Worm (Caenorhabditis elegans) whole organism, L4 larva: ENCODE data around the gene Y75B8A.33.

Experiments used
- D1046.2 ChIP-seq: fragments of 200-800 bp; sonication (Bioruptor generic); IDR thresholded peaks from 2 replicates; pipeline ENCODE4 v1.3.6; 2022; ENCODE audit warnings: missing genetic modification characterization, missing compliant biosample characterization
- F37D6.2 ChIP-seq: sonication (generic microtip); optimal IDR thresholded peaks from 2 replicates; lab custom pipeline; 2016; ENCODE audit warnings: mild to moderate bottlenecking, missing genetic modification characterization, missing compliant biosample characterization
- F49E8.2 ChIP-seq: sonication (generic microtip); optimal IDR thresholded peaks from 2 replicates; lab custom pipeline; 2016; ENCODE audit warnings: missing compliant biosample characterization, mild to moderate bottlenecking, missing genetic modification characterization, borderline replicate concordance
- R02D3.7 ChIP-seq: fragments of 150-350 bp; sonication (generic microtip); optimal IDR thresholded peaks from 3 replicates; lab custom pipeline; 2014; ENCODE audit warnings: missing biosample characterization, missing genetic modification characterization
- Y5F2A.4 ChIP-seq: fragments of 200-800 bp; sonication (Bioruptor generic); optimal IDR thresholded peaks from 2 replicates; lab custom pipeline; 2018; ENCODE audit warnings: mild to moderate bottlenecking, missing genetic modification characterization, missing compliant biosample characterization
- Y75B8A.6 ChIP-seq: fragments of 200-800 bp; sonication (Bioruptor generic); IDR thresholded peaks from 2 replicates; pipeline ENCODE4 v1.3.6; 2022; ENCODE audit warnings: missing genetic modification reagents, missing genetic modification characterization, missing compliant biosample characterization
- ZK337.2 ChIP-seq: fragments of 200-800 bp; sonication (Bioruptor generic); IDR thresholded peaks from 2 replicates; pipeline ENCODE4 v1.3.6; 2022; ENCODE audit warnings: missing genetic modification reagents, missing genetic modification characterization, missing compliant biosample characterization
- ama-1 ChIP-seq: fragments of 150-350 bp; optimal IDR thresholded peaks from 2 replicates; lab custom pipeline; 2014; ENCODE audit warnings: inconsistent platforms, mixed read lengths
- attf-4 ChIP-seq: sonication (generic microtip); optimal IDR thresholded peaks from 3 replicates; lab custom pipeline; 2017; ENCODE audit warnings: missing biosample characterization, missing genetic modification characterization
- ceh-44 ChIP-seq: fragments of 200-800 bp; sonication (Bioruptor generic); IDR thresholded peaks from 2 replicates; pipeline ENCODE4 v1.3.6; 2022; ENCODE audit warnings: missing genetic modification reagents, missing genetic modification characterization, missing compliant biosample characterization
- ceh-62 ChIP-seq: sonication (generic microtip); optimal IDR thresholded peaks from 2 replicates; lab custom pipeline; 2017; ENCODE audit warnings: missing biosample characterization, missing genetic modification characterization
- cey-2 ChIP-seq: sonication (generic microtip); optimal IDR thresholded peaks from 3 replicates; lab custom pipeline; 2017; ENCODE audit warnings: missing genetic modification characterization, mild to moderate bottlenecking, missing compliant biosample characterization, antibody characterized with exemption, borderline replicate concordance; ENCODE audit not compliant: insufficient read depth
- ctbp-1 ChIP-seq: fragments of 200-800 bp; sonication (Bioruptor generic); IDR thresholded peaks from 2 replicates; pipeline ENCODE4 v1.3.6; 2022; ENCODE audit warnings: missing genetic modification reagents, missing genetic modification characterization, missing compliant biosample characterization
- daf-12 ChIP-seq: fragments of 150-350 bp; optimal IDR thresholded peaks from 2 replicates; lab custom pipeline; 2014; ENCODE audit warnings: missing biosample characterization, missing genetic modification reagents, missing genetic modification characterization
- daf-19 ChIP-seq: fragments of 200-800 bp; sonication (Bioruptor generic); conservative IDR thresholded peaks from 2 replicates; pipeline ENCODE4 v1.3.6; 2022; ENCODE audit warnings: missing genetic modification characterization, missing compliant biosample characterization
- daf-8 ChIP-seq: fragments of 200-800 bp; sonication (Bioruptor generic); IDR thresholded peaks from 2 replicates; pipeline ENCODE4 v1.3.6; 2022; ENCODE audit warnings: missing genetic modification characterization, missing compliant biosample characterization
- dmd-6 ChIP-seq: fragments of 200-800 bp; sonication (Bioruptor generic); IDR thresholded peaks from 2 replicates; pipeline ENCODE4 v1.3.6; 2022; ENCODE audit warnings: missing genetic modification reagents, missing genetic modification characterization, missing compliant biosample characterization
- dmd-8 ChIP-seq: fragments of 200-800 bp; sonication (Bioruptor generic); IDR thresholded peaks from 2 replicates; pipeline ENCODE4 v1.3.6; 2022; ENCODE audit warnings: missing genetic modification characterization, missing compliant biosample characterization
- dmd-9 ChIP-seq: fragments of 200-800 bp; sonication (Bioruptor generic); IDR thresholded peaks from 2 replicates; pipeline ENCODE4 v1.3.6; 2022; ENCODE audit warnings: missing genetic modification reagents, missing genetic modification characterization, missing compliant biosample characterization
- dpl-1 ChIP-seq: fragments of 150-350 bp; optimal IDR thresholded peaks from 2 replicates; lab custom pipeline; 2014; ENCODE audit warnings: missing biosample characterization, missing genetic modification reagents, missing genetic modification characterization
- duxl-1 ChIP-seq: sonication (generic microtip); optimal IDR thresholded peaks from 2 replicates; lab custom pipeline; 2016; ENCODE audit warnings: mild to moderate bottlenecking, missing genetic modification characterization, moderate library complexity, missing compliant biosample characterization; ENCODE audit not compliant: poor library complexity
- dve-1 ChIP-seq: sonication (generic microtip); optimal IDR thresholded peaks from 2 replicates; lab custom pipeline; 2017; ENCODE audit warnings: antibody characterized with exemption, mild to moderate bottlenecking, missing genetic modification characterization, missing compliant biosample characterization; ENCODE audit not compliant: insufficient read depth
- fkh-10 ChIP-seq: fragments of 150-350 bp; optimal IDR thresholded peaks from 2 replicates; lab custom pipeline; 2014; ENCODE audit warnings: missing biosample characterization, missing genetic modification reagents, missing genetic modification characterization
- gei-8 ChIP-seq: fragments of 200-800 bp; sonication (Bioruptor generic); optimal IDR thresholded peaks from 2 replicates; lab custom pipeline; 2018; ENCODE audit warnings: mild to moderate bottlenecking, missing genetic modification characterization, missing compliant biosample characterization
- hif-1 ChIP-seq, 2 experiments: sonication (generic microtip); optimal IDR thresholded peaks; 2 replicates each; lab custom pipeline; 2016 to 2017; ENCODE audit warnings: missing compliant biosample characterization in 2 of 2, missing genetic modification characterization in 2 of 2, missing genetic modification reagents in 2 of 2, missing genotype in 2 of 2, mild to moderate bottlenecking in 1 of 2
- lin-1 ChIP-seq: fragments of 200-800 bp; sonication (Bioruptor generic); IDR thresholded peaks from 2 replicates; pipeline ENCODE4 v1.3.6; 2022; ENCODE audit warnings: missing genetic modification reagents, missing genetic modification characterization, missing compliant biosample characterization
- lin-13 ChIP-seq: fragments of 150-350 bp; optimal IDR thresholded peaks from 2 replicates; lab custom pipeline; 2014; ENCODE audit warnings: missing biosample characterization, missing genetic modification reagents, missing genetic modification characterization
- lin-39 ChIP-seq: fragments of 150-350 bp; optimal IDR thresholded peaks from 2 replicates; lab custom pipeline; 2014; ENCODE audit warnings: missing biosample characterization, missing genetic modification reagents, missing genetic modification characterization
- lsy-2 ChIP-seq, 2 experiments: fragments of 150-350 bp in 1 of 2; sonication (generic microtip) in 1 of 2; optimal IDR thresholded peaks; 2 replicates each; lab custom pipeline; 2014 to 2017; ENCODE audit warnings: missing biosample characterization in 2 of 2, missing genetic modification characterization in 2 of 2
- madf-5 ChIP-seq, 2 experiments: fragments of 200-800 bp; sonication (Bioruptor generic); IDR thresholded peaks; 2 replicates each; pipeline ENCODE4 v1.3.6; 2022; ENCODE audit warnings: missing compliant biosample characterization in 2 of 2, missing genetic modification characterization in 2 of 2
- mep-1 ChIP-seq: fragments of 150-350 bp; sonication (generic microtip); optimal IDR thresholded peaks from 3 replicates; lab custom pipeline; 2014; ENCODE audit warnings: missing biosample characterization, missing genetic modification characterization
- mxl-3 ChIP-seq: fragments of 200-800 bp; sonication (Bioruptor generic); optimal IDR thresholded peaks from 2 replicates; lab custom pipeline; 2018; ENCODE audit warnings: mild to moderate bottlenecking, missing genetic modification characterization, missing compliant biosample characterization
- nhr-10 ChIP-seq: fragments of 150-350 bp; optimal IDR thresholded peaks from 2 replicates; lab custom pipeline; 2014; ENCODE audit warnings: missing biosample characterization, missing genetic modification characterization
- nhr-102 ChIP-seq: sonication (generic microtip); optimal IDR thresholded peaks from 2 replicates; lab custom pipeline; 2016; ENCODE audit warnings: mild to moderate bottlenecking, missing genetic modification characterization, moderate library complexity, missing compliant biosample characterization
- nhr-11 ChIP-seq: fragments of 150-350 bp; optimal IDR thresholded peaks from 2 replicates; lab custom pipeline; 2014; ENCODE audit warnings: missing biosample characterization, missing genetic modification characterization
- nhr-237 ChIP-seq: sonication (generic microtip); optimal IDR thresholded peaks from 2 replicates; lab custom pipeline; 2017; ENCODE audit warnings: missing biosample characterization, missing genetic modification characterization
- nhr-28 ChIP-seq: fragments of 150-350 bp; optimal IDR thresholded peaks from 2 replicates; lab custom pipeline; 2014; ENCODE audit warnings: missing biosample characterization, missing genetic modification characterization
- nhr-42 ChIP-seq: fragments of 200-800 bp; sonication (Bioruptor generic); IDR thresholded peaks from 2 replicates; pipeline ENCODE4 v1.3.6; 2022; ENCODE audit warnings: missing genetic modification characterization, missing compliant biosample characterization
- nhr-48 ChIP-seq: sonication (generic microtip); optimal IDR thresholded peaks from 2 replicates; lab custom pipeline; 2016; ENCODE audit warnings: mild to moderate bottlenecking, missing genetic modification characterization, missing compliant biosample characterization
- pqm-1 ChIP-seq: sonication (generic microtip); optimal IDR thresholded peaks from 2 replicates; lab custom pipeline; 2017; ENCODE audit warnings: missing biosample characterization, missing genetic modification characterization
- skn-1 ChIP-seq: fragments of 150-350 bp; optimal IDR thresholded peaks from 2 replicates; lab custom pipeline; 2014; ENCODE audit warnings: missing biosample characterization, missing genetic modification characterization
- snpc-4 ChIP-seq: fragments of 150-350 bp; optimal IDR thresholded peaks from 2 replicates; lab custom pipeline; 2014; ENCODE audit warnings: missing biosample characterization, missing genetic modification characterization
- spr-1 ChIP-seq: sonication (generic microtip); optimal IDR thresholded peaks from 2 replicates; lab custom pipeline; 2016; ENCODE audit warnings: mild to moderate bottlenecking, missing genetic modification characterization, missing compliant biosample characterization
- vab-7 ChIP-seq: fragments of 200-800 bp; sonication (Bioruptor generic); IDR thresholded peaks from 2 replicates; pipeline ENCODE4 v1.3.6; 2022; ENCODE audit warnings: missing genetic modification reagents, missing genetic modification characterization, missing compliant biosample characterization
- zfp-3 ChIP-seq: fragments of 200-800 bp; sonication (Bioruptor generic); conservative IDR thresholded peaks from 2 replicates; pipeline ENCODE4 v1.3.6; 2022; ENCODE audit warnings: missing genetic modification reagents, missing genetic modification characterization, missing compliant biosample characterization
- zip-2 ChIP-seq: fragments of 150-350 bp; optimal IDR thresholded peaks from 2 replicates; lab custom pipeline; 2014; ENCODE audit warnings: missing biosample characterization, missing genetic modification characterization
- ztf-11 ChIP-seq: fragments of 150-350 bp; optimal IDR thresholded peaks from 2 replicates; lab custom pipeline; 2014; ENCODE audit warnings: missing biosample characterization, missing genetic modification characterization

Y75B8A.33 gene

DNA sequence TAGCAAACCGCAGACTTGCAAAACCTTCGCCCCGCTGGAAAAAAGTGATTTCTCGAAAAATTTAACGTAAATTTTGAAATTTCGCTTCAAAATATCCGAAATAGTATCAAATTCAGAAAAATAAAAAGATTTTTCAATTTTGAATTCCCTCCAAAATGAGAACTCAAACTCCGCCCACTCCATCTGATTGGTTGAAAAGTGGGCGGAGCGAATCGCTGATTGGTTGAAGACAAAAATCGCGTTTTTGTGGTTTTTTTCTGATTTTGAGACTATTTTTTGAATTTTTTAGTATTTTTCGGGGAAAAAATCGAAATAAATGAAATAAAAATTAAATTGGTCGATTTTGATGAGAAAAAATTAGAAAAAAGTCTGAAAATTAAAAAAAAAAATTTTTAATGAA is 18.1 kb downstream of the Y75B8A.33 start:
- TF ChIP-seq skn-1 (tag; lab: Kevin White, UChicago) (no peak), daf-12 (tag; lab: Kevin White, UChicago) (no peak), spr-1 (tag; lab: Kevin White, UChicago) (no peak), snpc-4 (tag; lab: Kevin White, UChicago) (no peak), dmd-6 (GFP tag; lab: Robert Waterston, UW) (no peak)

DNA sequence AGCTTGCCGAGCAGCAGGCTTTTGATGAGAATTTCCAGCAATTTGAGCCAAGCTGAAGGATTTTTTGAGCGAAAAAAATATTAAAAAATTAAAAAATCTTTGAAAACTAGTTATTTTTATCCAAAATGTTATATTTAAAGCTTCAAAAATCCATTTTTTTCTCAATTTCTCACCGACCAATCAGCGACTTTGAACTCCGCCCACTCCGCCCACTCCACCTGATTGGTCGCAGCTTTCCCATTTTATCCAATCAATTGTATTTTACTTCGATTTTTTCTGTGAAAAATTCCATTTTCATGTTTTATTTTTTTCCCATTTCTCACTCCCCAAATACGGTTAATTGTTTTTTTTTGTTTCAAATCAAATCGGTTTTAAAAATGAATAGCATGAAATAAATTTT is 22.2 kb downstream of the Y75B8A.33 start:
- TF ChIP-seq ceh-62 (tag; lab: Kevin White, UChicago): no peak
- peak in 1 of 2 experiments; percentile 16 for TF ChIP-seq lsy-2 (tag; optimal IDR thresholded peaks at IDR 0.05; lab: Kevin White, UChicago)
- no peak for TF ChIP-seq Y75B8A.6 (GFP tag; lab: Robert Waterston, UW)
- TF ChIP-seq nhr-102 (tag; lab: Kevin White, UChicago): no peak

DNA sequence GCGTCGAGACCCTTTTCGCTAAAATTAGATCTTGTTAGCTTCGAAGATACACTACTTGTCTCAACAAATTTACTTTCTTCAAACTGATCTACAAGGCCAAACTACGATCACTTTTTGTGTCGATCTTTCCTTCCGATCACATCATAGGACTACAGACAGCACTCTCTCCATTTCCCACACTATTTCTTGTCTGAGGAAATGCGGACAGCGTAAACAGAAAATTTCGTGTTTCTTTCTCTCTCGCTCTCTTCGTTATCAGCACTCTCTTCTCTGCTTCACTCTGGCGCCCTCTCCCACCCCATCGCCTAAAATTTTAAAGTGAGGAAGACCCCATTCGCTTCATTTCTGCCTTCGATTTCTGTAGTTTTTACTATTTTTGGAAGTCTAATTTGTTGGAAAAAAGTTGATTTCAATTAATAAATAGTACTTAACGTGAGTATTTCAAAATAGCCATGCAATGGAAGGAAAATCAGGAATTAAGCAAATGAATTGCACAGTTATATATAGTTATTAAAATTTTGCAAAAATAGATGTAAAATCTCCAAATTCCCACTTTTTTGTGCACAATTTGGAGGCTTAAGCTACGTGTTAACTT is 31.7 kb downstream of the Y75B8A.33 start:
- TF ChIP-seq mxl-3 (GFP tag; lab: Kevin White, UChicago): peak; percentile 55
- peak; percentile 13 for TF ChIP-seq pqm-1 (tag; lab: Kevin White, UChicago)
- TF ChIP-seq daf-8 (GFP tag; lab: Robert Waterston, UW): no peak
- peak; percentile 12 for TF ChIP-seq nhr-102 (tag; lab: Kevin White, UChicago)
- TF ChIP-seq F37D6.2 (tag; lab: Kevin White, UChicago): no peak
- no peak for TF ChIP-seq fkh-10 (GFP tag; lab: Kevin White, UChicago)
- TF ChIP-seq nhr-42 (GFP tag; lab: Robert Waterston, UW): no peak
- 0 out of 2 replicates have a peak, but pooled peaks have one; percentile 48 for TF ChIP-seq ctbp-1 (GFP tag; lab: Robert Waterston, UW)
- peak; percentile 70 for TF ChIP-seq mep-1
- peak; percentile 97 for TF ChIP-seq nhr-28 (tag; lab: Kevin White, UChicago)
- no peak for TF ChIP-seq ztf-11 (tag; lab: Kevin White, UChicago)
- TF ChIP-seq dpl-1: peak; percentile 53
- peak; percentile 72 for TF ChIP-seq nhr-11
- peak; percentile 8 for TF ChIP-seq nhr-10 (tag; lab: Kevin White, UChicago)
- TF ChIP-seq nhr-48 (tag; lab: Kevin White, UChicago): peak; percentile 13
- no peak for TF ChIP-seq lin-13 (GFP tag; lab: Kevin White, UChicago)
- no peak for TF ChIP-seq zfp-3
- no peak for TF ChIP-seq zip-2 (tag; lab: Kevin White, UChicago)
- no peak for TF ChIP-seq gei-8 (GFP tag; lab: Kevin White, UChicago)
- no peak for TF ChIP-seq attf-4 (tag; lab: Kevin White, UChicago)
- TF ChIP-seq D1046.2: no peak
- no peak for TF ChIP-seq daf-12 (tag; lab: Kevin White, UChicago)
- peak in 1 of 2 experiments; percentile 65 for TF ChIP-seq lsy-2 (tag; optimal IDR thresholded peaks at IDR 0.05; lab: Kevin White, UChicago)
- TF ChIP-seq madf-5 (GFP tag; IDR thresholded peaks at IDR 0.05; lab: Robert Waterston, UW): no peak
- TF ChIP-seq ceh-44: no peak
- TF ChIP-seq dmd-9 (GFP tag; lab: Robert Waterston, UW): no peak
- no peak for TF ChIP-seq Y5F2A.4 (GFP tag; lab: Kevin White, UChicago)
- TF ChIP-seq hif-1 (tag; optimal IDR thresholded peaks at IDR 0.05; lab: Kevin White, UChicago): no peak
- no peak for TF ChIP-seq daf-19 (GFP tag; lab: Robert Waterston, UW)
- no peak for TF ChIP-seq ama-1 (lab: Kevin White, UChicago)
- no peak for TF ChIP-seq nhr-237 (tag; lab: Kevin White, UChicago)
- peak; percentile 61; the same call in 1 of the 2 replicates for TF ChIP-seq lin-1 (GFP tag; lab: Robert Waterston, UW)
- TF ChIP-seq lin-39 (tag; lab: Kevin White, UChicago): no peak
- peak; percentile 87 for TF ChIP-seq dve-1 (tag; lab: Kevin White, UChicago)
- no peak for TF ChIP-seq F49E8.2 (tag; lab: Kevin White, UChicago)
- TF ChIP-seq vab-7 (GFP tag; lab: Robert Waterston, UW): no peak
- TF ChIP-seq Y75B8A.6 (GFP tag; lab: Robert Waterston, UW): no peak
- TF ChIP-seq R02D3.7: no peak
- TF ChIP-seq dmd-8: no peak
- no peak for TF ChIP-seq snpc-4 (tag; lab: Kevin White, UChicago)
- TF ChIP-seq duxl-1: peak; percentile 32
- TF ChIP-seq ZK337.2 (GFP tag; lab: Robert Waterston, UW): no peak
- no peak for TF ChIP-seq cey-2 (tag; lab: Kevin White, UChicago)
